Fruit fly (Drosophila melanogaster): ENCODE measurements around the gene NHP2.

Gene NHP2

dm6 chr3L:14781082-14781862 lies 20.7 kb downstream of the NHP2 start (continued):
- TF ChIP-seq CG8281 (tag; optimal IDR thresholded peaks at IDR 0.05) (peak; percentile 42), CG8359 (GFP tag; optimal IDR thresholded peaks at IDR 0.05; ENCODE audit: borderline replicate concordance) (peak; percentile 55), tin (GFP tag; optimal IDR thresholded peaks at IDR 0.05) (peak; percentile 50), Hsf (GFP tag; optimal IDR thresholded peaks at IDR 0.05) (peak; percentile 58), CG3065 (GFP tag; optimal IDR thresholded peaks at IDR 0.05) (peak; percentile 94), Vsx1 (GFP tag; optimal IDR thresholded peaks at IDR 0.05) (peak; percentile 45), E2f1 (GFP tag; IDR thresholded peaks at IDR 0.05) (peak; percentile 38; the same call in 1 of the 2 replicates), Antp (GFP tag; optimal IDR thresholded peaks at IDR 0.05) (peak; percentile 30), CG34422 (GFP tag; IDR thresholded peaks at IDR 0.05) (peak; percentile 23; the same call in 2 of the 3 replicates), CG11247 (GFP tag; IDR thresholded peaks at IDR 0.05) (peak; percentile 32), Lhr (GFP tag; optimal IDR thresholded peaks at IDR 0.05) (peak; percentile 5), cg (GFP tag; optimal IDR thresholded peaks at IDR 0.05) (peak; percentile 97), hth (optimal IDR thresholded peaks at IDR 0.05) (no peak), gem (tag; optimal IDR thresholded peaks at IDR 0.05) (peak; percentile 80), Lim3 (GFP tag; IDR thresholded peaks at IDR 0.05) (no peak), CG6272 (GFP tag; IDR thresholded peaks at IDR 0.05) (no peak), prd (optimal IDR thresholded peaks at IDR 0.05) (no peak), prd (GFP tag; IDR thresholded peaks at IDR 0.05) (peak; percentile 51; the same call in 1 of the 3 replicates), CG12769 (tag; optimal IDR thresholded peaks at IDR 0.05) (peak; percentile 81), CG11456 (GFP tag; IDR thresholded peaks at IDR 0.05) (0 out of 3 replicates have a peak, but pooled peaks have one; percentile 20), CG33213 (GFP tag; optimal IDR thresholded peaks at IDR 0.05) (no peak), CG15269 (tag; optimal IDR thresholded peaks at IDR 0.05) (peak; percentile 76), sima (GFP tag; optimal IDR thresholded peaks at IDR 0.05) (no peak), so (GFP tag; IDR thresholded peaks at IDR 0.05) (peak; percentile 50; the same call in 1 of the 3 replicates), CG3726 (GFP tag; IDR thresholded peaks at IDR 0.05) (no peak), sqz (GFP tag; optimal IDR thresholded peaks at IDR 0.05) (peak; percentile 85), CG8924 (tag; optimal IDR thresholded peaks at IDR 0.05) (peak; percentile 77), Six4 (GFP tag; optimal IDR thresholded peaks at IDR 0.05) (peak; percentile 21), CG2889 (GFP tag; IDR thresholded peaks at IDR 0.05) (no peak; the same call in 2 of the 3 replicates), mirr (GFP tag; optimal IDR thresholded peaks at IDR 0.05) (peak; percentile 97), CG17385 (GFP tag; optimal IDR thresholded peaks at IDR 0.05) (peak; percentile 72), CG7745 (tag; optimal IDR thresholded peaks at IDR 0.05) (no peak), toy (GFP tag; IDR thresholded peaks at IDR 0.05) (no peak), B-H2 (GFP tag; optimal IDR thresholded peaks at IDR 0.05) (peak; percentile 67), Doc3 (GFP tag; IDR thresholded peaks at IDR 0.05; ENCODE audit: partially characterized antibody) (no peak; the same call in 2 of the 3 replicates), CG12104 (GFP tag; optimal IDR thresholded peaks at IDR 0.05) (peak; percentile 88), crp (GFP tag; optimal IDR thresholded peaks at IDR 0.05) (peak in 1 of 2 experiments; percentile 67), lilli (GFP tag; optimal IDR thresholded peaks at IDR 0.05) (peak; percentile 8), CG11504 (tag; optimal IDR thresholded peaks at IDR 0.05) (peak; percentile 85), Opbp (GFP tag; IDR thresholded peaks at IDR 0.05; ENCODE audit: partially characterized antibody) (no peak), Xrp1 (GFP tag; IDR thresholded peaks at IDR 0.05) (peak; percentile 73), HmgZ (tag; optimal IDR thresholded peaks at IDR 0.05) (peak; percentile 50), CG6813 (GFP tag; optimal IDR thresholded peaks at IDR 0.05) (peak; percentile 58), HLHmδ (GFP tag; optimal IDR thresholded peaks at IDR 0.05) (peak; percentile 46), CG30403 (GFP tag; optimal IDR thresholded peaks at IDR 0.05) (peak; percentile 68), CG2202 (tag; optimal IDR thresholded peaks at IDR 0.05) (peak; percentile 13), Side (GFP tag; optimal IDR thresholded peaks at IDR 0.05) (peak; percentile 86), CG14667 (GFP tag; IDR thresholded peaks at IDR 0.05) (no peak), CG2129 (GFP tag; IDR thresholded peaks at IDR 0.05; ENCODE audit: partially characterized antibody) (no peak)

Data from whole organism, embryonic.